Worm (Caenorhabditis elegans) whole organism, L1 larva: Measurements from ENCODE around the gene K12B6.9.
A peak's percentile ranks its signal among the peaks of the same experiment; 100 is the strongest.

Experiments used
- C04F5.9 ChIP-seq: sonication (generic microtip); optimal IDR thresholded peaks from 2 replicates; lab custom pipeline; 2016; ENCODE audit warnings: missing genetic modification characterization, missing compliant biosample characterization
- C16A3.4 ChIP-seq: fragments of 150-350 bp; optimal IDR thresholded peaks from 2 replicates; lab custom pipeline; 2014; ENCODE audit warnings: missing biosample characterization, missing genetic modification characterization
- aha-1 ChIP-seq: fragments of 150-350 bp; optimal IDR thresholded peaks from 2 replicates; lab custom pipeline; 2014; ENCODE audit warnings: missing biosample characterization, missing genetic modification characterization
- aly-2 ChIP-seq: fragments of 150-350 bp; optimal IDR thresholded peaks from 2 replicates; lab custom pipeline; 2014; ENCODE audit warnings: missing biosample characterization, missing genetic modification characterization
- ama-1 ChIP-seq: fragments of 150-350 bp; optimal IDR thresholded peaks from 2 replicates; lab custom pipeline; 2014
- blmp-1 ChIP-seq: fragments of 150-350 bp; optimal IDR thresholded peaks from 2 replicates; lab custom pipeline; 2014; ENCODE audit warnings: missing biosample characterization, missing genetic modification characterization
- ceh-63 ChIP-seq: fragments of 200-800 bp; sonication (Bioruptor generic); optimal IDR thresholded peaks from 2 replicates; lab custom pipeline; 2018; ENCODE audit warnings: mild to moderate bottlenecking, missing genetic modification characterization, missing compliant biosample characterization
- dpl-1 ChIP-seq, 3 experiments: fragments of 150-350 bp in 2 of 3; sonication (generic microtip) in 1 of 3; optimal IDR thresholded peaks; 2 replicates each; lab custom pipeline; 2014 to 2017; ENCODE audit warnings: missing biosample characterization in 3 of 3, missing genetic modification characterization in 3 of 3, missing genetic modification reagents in 3 of 3
- dsc-1 ChIP-seq: sonication (generic microtip); optimal IDR thresholded peaks from 2 replicates; lab custom pipeline; 2016; ENCODE audit warnings: mild to moderate bottlenecking, missing genetic modification characterization, missing compliant biosample characterization
- efl-1 ChIP-seq, 4 experiments: fragments of 150-350 bp; optimal IDR thresholded peaks in 3 of 4; peaks in 1 of 4; 1 replicate in 1 of 4; 2 replicates in 3 of 4; lab custom pipeline; 2014; ENCODE audit warnings: missing biosample characterization in 2 of 4, missing genetic modification characterization in 2 of 4, missing genetic modification reagents in 2 of 4
- egl-13 ChIP-seq: sonication (generic microtip); optimal IDR thresholded peaks from 2 replicates; lab custom pipeline; 2016; ENCODE audit warnings: missing genotype, missing genetic modification reagents, missing genetic modification characterization, missing compliant biosample characterization
- elt-2 ChIP-seq: sonication (generic microtip); optimal IDR thresholded peaks from 2 replicates; lab custom pipeline; 2016; ENCODE audit warnings: missing genetic modification characterization, mild to moderate bottlenecking, inconsistent platforms, missing compliant biosample characterization, missing genetic modification reagents
- elt-3 ChIP-seq, 6 experiments: fragments of 150-350 bp in 1 of 6; sonication (generic microtip); optimal IDR thresholded peaks; 2 replicates each; lab custom pipeline; 2017 to 2018; ENCODE audit warnings: missing biosample characterization in 6 of 6, missing genetic modification characterization in 6 of 6, inconsistent platforms in 1 of 6
- ets-5 ChIP-seq: fragments of 200-800 bp; sonication (Bioruptor generic); IDR thresholded peaks from 2 replicates; pipeline ENCODE4 v1.3.6; 2022; ENCODE audit warnings: missing genetic modification characterization, missing compliant biosample characterization
- fkh-4 ChIP-seq: sonication (generic microtip); optimal IDR thresholded peaks from 2 replicates; lab custom pipeline; 2016; ENCODE audit warnings: missing compliant biosample characterization, missing genetic modification characterization, borderline replicate concordance
- grh-1 ChIP-seq: fragments of 200-800 bp; sonication (Bioruptor generic); IDR thresholded peaks from 2 replicates; pipeline ENCODE4 v1.3.6; 2022; ENCODE audit warnings: missing genetic modification reagents, missing genetic modification characterization, missing compliant biosample characterization
- hlh-4 ChIP-seq: sonication (generic microtip); optimal IDR thresholded peaks from 2 replicates; lab custom pipeline; 2016; ENCODE audit warnings: mild to moderate bottlenecking, missing genetic modification characterization, missing compliant biosample characterization
- jun-1 ChIP-seq: fragments of 150-350 bp; optimal IDR thresholded peaks from 2 replicates; lab custom pipeline; 2014; ENCODE audit warnings: missing biosample characterization, missing genetic modification reagents, missing genetic modification characterization
- lin-13 ChIP-seq: fragments of 150-350 bp; optimal IDR thresholded peaks from 2 replicates; lab custom pipeline; 2014; ENCODE audit warnings: missing biosample characterization, missing genetic modification reagents, missing genetic modification characterization
- lin-14 ChIP-seq: fragments of 200-800 bp; sonication (Bioruptor generic); optimal IDR thresholded peaks from 2 replicates; lab custom pipeline; 2018; ENCODE audit warnings: mild to moderate bottlenecking, missing genetic modification characterization, moderate library complexity, missing compliant biosample characterization
- lin-35 ChIP-seq, 2 experiments: fragments of 150-350 bp; optimal IDR thresholded peaks; 2 replicates each; lab custom pipeline; 2014; ENCODE audit warnings: missing biosample characterization in 2 of 2, missing genetic modification characterization in 2 of 2, missing genetic modification reagents in 2 of 2
- lin-39 ChIP-seq: fragments of 150-350 bp; optimal IDR thresholded peaks from 2 replicates; lab custom pipeline; 2014; ENCODE audit warnings: missing biosample characterization, missing genetic modification reagents, missing genetic modification characterization
- mab-9 ChIP-seq: fragments of 200-800 bp; sonication (Bioruptor generic); IDR thresholded peaks from 2 replicates; pipeline ENCODE4 v1.3.6; 2022; ENCODE audit warnings: missing genetic modification reagents, missing genetic modification characterization, missing compliant biosample characterization
- mdl-1 ChIP-seq, 2 experiments: fragments of 150-350 bp; optimal IDR thresholded peaks; 2 replicates each; lab custom pipeline; 2014 to 2017; ENCODE audit warnings: missing biosample characterization in 2 of 2, missing genetic modification characterization in 2 of 2, inconsistent platforms in 1 of 2
- mef-2 ChIP-seq: fragments of 150-350 bp; optimal IDR thresholded peaks from 2 replicates; lab custom pipeline; 2014; ENCODE audit warnings: missing biosample characterization, missing genetic modification characterization
- mep-1 ChIP-seq: fragments of 150-350 bp; optimal IDR thresholded peaks from 2 replicates; lab custom pipeline; 2014; ENCODE audit warnings: missing biosample characterization, missing genetic modification characterization
- nhr-11 ChIP-seq: fragments of 150-350 bp; optimal IDR thresholded peaks from 2 replicates; lab custom pipeline; 2014; ENCODE audit warnings: missing biosample characterization, missing genetic modification characterization
- nhr-19 ChIP-seq: fragments of 200-800 bp; sonication (Bioruptor generic); conservative IDR thresholded peaks from 2 replicates; pipeline ENCODE4 v1.3.6; 2022; ENCODE audit warnings: missing genetic modification characterization, missing compliant biosample characterization
- nhr-20 ChIP-seq: sonication (generic microtip); optimal IDR thresholded peaks from 2 replicates; lab custom pipeline; 2016; ENCODE audit warnings: mild to moderate bottlenecking, missing genetic modification characterization, missing compliant biosample characterization
- nhr-47 ChIP-seq: sonication (generic microtip); optimal IDR thresholded peaks from 2 replicates; lab custom pipeline; 2016; ENCODE audit warnings: mild to moderate bottlenecking, missing genetic modification characterization, moderate library complexity, missing compliant biosample characterization
- nhr-71 ChIP-seq: sonication (generic microtip); optimal IDR thresholded peaks from 2 replicates; lab custom pipeline; 2016; ENCODE audit warnings: mild to moderate bottlenecking, missing genetic modification characterization, moderate library complexity, missing compliant biosample characterization
- nhr-77 ChIP-seq: fragments of 150-350 bp; optimal IDR thresholded peaks from 2 replicates; lab custom pipeline; 2014; ENCODE audit warnings: missing biosample characterization, missing genetic modification characterization
- nhr-85 ChIP-seq: sonication (generic microtip); peaks from one replicate; lab custom pipeline; 2016; ENCODE audit warnings: missing genetic modification characterization, inconsistent platforms, missing compliant biosample characterization
- nhr-90 ChIP-seq: sonication (generic microtip); optimal IDR thresholded peaks from 2 replicates; lab custom pipeline; 2016; ENCODE audit warnings: mild to moderate bottlenecking, missing genetic modification characterization, missing compliant biosample characterization; ENCODE audit not compliant: poor library complexity
- pax-3 ChIP-seq: fragments of 200-800 bp; sonication (Bioruptor generic); optimal IDR thresholded peaks from 2 replicates; lab custom pipeline; 2018; ENCODE audit warnings: mild to moderate bottlenecking, missing genetic modification characterization, moderate library complexity, missing compliant biosample characterization
- skn-1 ChIP-seq: fragments of 150-350 bp; optimal IDR thresholded peaks from 2 replicates; lab custom pipeline; 2014; ENCODE audit warnings: missing biosample characterization, missing genetic modification characterization
- snpc-4 ChIP-seq: fragments of 150-350 bp; optimal IDR thresholded peaks from 2 replicates; lab custom pipeline; 2014; ENCODE audit warnings: missing biosample characterization, missing genetic modification characterization
- snu-23 ChIP-seq: sonication (generic microtip); optimal IDR thresholded peaks from 2 replicates; lab custom pipeline; 2016; ENCODE audit warnings: missing genetic modification characterization, missing compliant biosample characterization
- tbx-2 ChIP-seq: sonication (generic microtip); optimal IDR thresholded peaks from 2 replicates; lab custom pipeline; 2016; ENCODE audit warnings: missing genetic modification characterization, missing compliant biosample characterization
- tlp-1 ChIP-seq: fragments of 150-350 bp; optimal IDR thresholded peaks from 2 replicates; lab custom pipeline; 2014; ENCODE audit warnings: missing biosample characterization, missing genetic modification characterization
- unc-86 ChIP-seq: sonication (generic microtip); optimal IDR thresholded peaks from 2 replicates; lab custom pipeline; 2016; ENCODE audit warnings: missing genetic modification characterization, missing compliant biosample characterization
- zip-4 ChIP-seq: fragments of 200-800 bp; sonication (Bioruptor generic); optimal IDR thresholded peaks from 2 replicates; lab custom pipeline; 2018; ENCODE audit warnings: mild to moderate bottlenecking, missing genetic modification characterization, moderate library complexity, missing compliant biosample characterization

K12B6.9 gene

DNA sequence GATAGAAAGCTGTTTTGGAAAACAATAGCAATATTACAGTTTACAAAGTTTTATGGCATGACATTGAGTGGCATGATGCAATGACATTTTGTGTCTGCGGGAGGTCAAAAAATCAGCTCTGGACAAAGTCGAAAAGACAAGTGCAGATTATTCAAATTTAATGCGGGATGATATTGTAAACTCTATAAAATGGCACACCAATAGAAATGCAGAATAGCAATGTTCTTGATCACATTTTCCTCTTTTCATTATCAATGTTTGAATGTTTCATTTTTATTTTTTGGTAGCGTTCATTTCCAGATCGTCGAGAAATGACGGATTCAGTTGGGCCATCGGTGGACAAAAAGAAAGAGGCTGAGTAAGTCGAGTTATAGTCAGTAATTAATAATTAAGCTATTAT, 36.4 kb upstream of the K12B6.9 start, which contains the start of gene T28C12.2:
TSS of gene T28C12.2 (plus strand) at position 301 of the 400 bp plus-strand sequence.
- TF ChIP-seq aly-2 (no peak), nhr-20 (tag; lab: Kevin White, UChicago) (no peak)

DNA sequence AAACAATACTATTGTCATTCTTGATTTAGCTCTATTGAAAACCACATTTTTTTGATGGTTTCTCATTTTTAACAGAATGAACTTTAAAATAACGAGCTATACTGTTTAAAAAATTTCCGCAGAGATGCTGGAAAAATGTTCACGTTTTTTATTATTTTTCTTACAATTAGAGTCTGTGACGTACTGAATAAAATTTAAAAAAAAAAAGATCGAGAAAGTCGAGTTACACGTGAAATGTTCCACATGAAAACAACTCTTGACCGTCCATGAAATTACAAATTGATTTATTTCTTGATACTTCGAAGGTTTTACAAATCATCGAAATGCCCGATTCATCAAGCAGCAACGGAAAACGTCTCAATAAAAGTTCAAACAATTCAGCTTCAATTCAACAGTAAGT, 34.5 kb upstream of the K12B6.9 start, which contains the start of gene fbxa-202:
TSS of gene fbxa-202 (plus strand) at position 301 of the 400 bp plus-strand sequence.
- no peak for TF ChIP-seq snpc-4 (tag; lab: Kevin White, UChicago)
- no peak for TF ChIP-seq mab-9 (GFP tag; lab: Robert Waterston, UW)
- no peak for TF ChIP-seq tlp-1 (tag; lab: Kevin White, UChicago)
- no peak for TF ChIP-seq nhr-11 (tag; lab: Kevin White, UChicago)
- no peak for TF ChIP-seq mef-2 (tag; lab: Kevin White, UChicago)
- TF ChIP-seq, all 84 proteins: peak for 0

DNA sequence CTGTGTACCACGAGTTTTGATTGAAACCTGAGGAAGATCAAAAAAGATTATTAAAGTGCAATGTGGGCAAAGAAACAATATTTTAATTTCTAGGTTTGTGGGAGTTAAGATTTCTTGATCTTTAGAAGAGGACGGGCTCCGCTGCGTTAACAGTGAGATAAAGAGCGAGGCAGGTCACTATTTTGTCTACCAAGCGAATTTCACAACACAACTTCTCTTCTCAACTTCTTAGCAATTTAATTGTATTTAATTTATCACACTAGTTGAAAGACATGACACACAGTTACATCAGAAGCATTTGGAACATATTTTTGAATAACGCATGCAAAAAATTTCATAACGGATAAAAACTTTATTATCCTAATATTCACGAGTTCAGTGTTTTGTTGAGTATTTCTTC, 33.9 kb upstream of the K12B6.9 start:
- TF ChIP-seq nhr-90 (tag; lab: Kevin White, UChicago): peak; percentile 13
- TF ChIP-seq nhr-85 (tag; lab: Kevin White, UChicago): no peak

DNA sequence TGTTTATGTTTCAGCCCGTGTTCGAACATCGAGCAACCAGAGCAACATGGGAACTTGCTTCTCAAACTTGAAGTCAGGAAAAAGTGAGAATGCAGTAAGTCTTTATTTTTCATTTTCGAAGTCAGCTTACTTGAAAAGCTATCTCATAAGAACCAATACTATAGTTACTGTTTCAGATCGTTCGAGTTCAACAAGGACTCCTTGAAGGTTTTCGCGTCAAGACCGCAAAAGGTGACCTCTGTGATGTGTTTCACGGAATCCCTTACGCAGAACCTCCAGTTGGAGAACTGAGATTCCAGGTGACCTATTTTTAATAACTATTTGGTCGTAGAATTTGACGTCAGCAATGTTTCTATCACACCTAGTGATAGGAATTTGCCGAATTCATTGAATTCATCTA, 31.1 kb upstream of the K12B6.9 start:
- TF ChIP-seq ets-5 (no peak), snpc-4 (tag; lab: Kevin White, UChicago) (no peak), efl-1 (optimal IDR thresholded peaks at IDR 0.05; lab: Kevin White, UChicago) (no peak), efl-1 (GFP tag; optimal IDR thresholded peaks at IDR 0.05 in 1 of 2; lab: Kevin White, UChicago) (peak in 1 of 2 experiments; percentile 52), blmp-1 (tag; lab: Kevin White, UChicago) (peak; percentile 24), hlh-4 (no peak), pax-3 (tag; lab: Kevin White, UChicago) (no peak), C04F5.9 (tag; lab: Kevin White, UChicago) (no peak), ceh-63 (GFP tag; lab: Kevin White, UChicago) (no peak)

DNA sequence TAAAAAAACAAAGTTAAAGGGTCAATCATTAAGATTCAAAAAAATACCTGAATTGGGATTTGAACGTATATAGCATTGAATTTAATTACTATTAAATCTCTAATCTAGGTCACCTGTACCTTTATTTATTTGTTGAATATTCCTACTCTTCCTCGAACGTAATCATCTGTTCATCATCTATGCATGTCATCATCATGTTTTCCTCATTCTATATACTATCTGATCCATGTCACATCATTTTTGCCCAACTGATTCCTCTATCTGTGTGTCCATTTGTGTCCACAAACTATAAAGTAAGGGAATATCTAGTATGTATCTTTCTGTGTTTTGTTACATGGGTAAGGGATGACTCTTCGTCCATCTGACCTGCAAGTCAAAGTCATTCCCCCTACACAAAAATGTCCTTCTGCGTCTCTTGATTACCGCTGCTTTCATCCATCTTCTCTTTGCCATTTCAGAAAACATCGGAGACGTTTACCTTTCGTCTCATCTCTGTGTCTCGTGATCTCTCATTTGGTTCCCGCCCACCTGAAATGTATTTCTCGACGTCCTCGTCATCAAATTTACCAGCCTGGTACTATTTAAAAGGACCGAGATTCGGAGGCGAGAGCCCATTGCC, 30.4 kb upstream of the K12B6.9 start:
- TF ChIP-seq zip-4 (GFP tag; lab: Kevin White, UChicago) (no peak), efl-1 (optimal IDR thresholded peaks at IDR 0.05; lab: Kevin White, UChicago) (no peak), efl-1 (GFP tag; optimal IDR thresholded peaks at IDR 0.05 in 1 of 2; lab: Kevin White, UChicago) (no peak), dpl-1 (GFP tag; optimal IDR thresholded peaks at IDR 0.05; lab: Kevin White, UChicago) (peak in 1 of 3 experiments; percentile 22), nhr-20 (tag; lab: Kevin White, UChicago) (peak; percentile 89), jun-1 (tag; lab: Kevin White, UChicago) (no peak), unc-86 (tag; lab: Kevin White, UChicago) (no peak), ama-1 (no peak), lin-14 (GFP tag; lab: Kevin White, UChicago) (peak; percentile 82), nhr-19 (GFP tag; lab: Robert Waterston, UW) (peak; percentile 36; the same call in 1 of the 2 replicates), pax-3 (tag; lab: Kevin White, UChicago) (no peak), mep-1 (tag; lab: Kevin White, UChicago) (peak; percentile 64), aha-1 (no peak), nhr-85 (tag; lab: Kevin White, UChicago) (peak; percentile 96), skn-1 (tag; lab: Kevin White, UChicago) (no peak), snu-23 (GFP tag; lab: Kevin White, UChicago) (peak; percentile 66), ets-5 (no peak), lin-13 (GFP tag; lab: Kevin White, UChicago) (peak; percentile 6), grh-1 (GFP tag; lab: Robert Waterston, UW) (peak; percentile 47), blmp-1 (tag; lab: Kevin White, UChicago) (peak; percentile 71), lin-39 (tag; lab: Kevin White, UChicago) (no peak), tbx-2 (tag; lab: Kevin White, UChicago) (peak; percentile 40), fkh-4 (tag; lab: Kevin White, UChicago) (no peak), snpc-4 (tag; lab: Kevin White, UChicago) (no peak), egl-13 (no peak), nhr-47 (peak; percentile 22), nhr-71 (peak; percentile 80), dsc-1 (tag; lab: Kevin White, UChicago) (no peak), nhr-77 (tag; lab: Kevin White, UChicago) (no peak), C16A3.4 (tag; lab: Kevin White, UChicago) (no peak), mdl-1 (tag; optimal IDR thresholded peaks at IDR 0.05; lab: Kevin White, UChicago) (peak in 1 of 2 experiments; percentile 12), elt-2 (tag; lab: Kevin White, UChicago) (no peak), elt-3 (tag; optimal IDR thresholded peaks at IDR 0.05; lab: Kevin White, UChicago) (peak in 5 of 6 experiments; percentile 14 to 69 (median 56)), lin-35 (GFP tag; optimal IDR thresholded peaks at IDR 0.05; lab: Kevin White, UChicago) (peak in 1 of 2 experiments; percentile 65)
